Worm (Caenorhabditis elegans) whole organism, L1 larva: Measurements from ENCODE around the gene R102.3.

ENCODE experiments used
- fos-1 ChIP-seq: fragments of 150-350 bp; optimal IDR thresholded peaks from 2 replicates; lab custom pipeline; 2014; ENCODE audit warnings: missing biosample characterization, missing genetic modification characterization
- lin-14 ChIP-seq: fragments of 200-800 bp; sonication (Bioruptor generic); optimal IDR thresholded peaks from 2 replicates; lab custom pipeline; 2018; ENCODE audit warnings: mild to moderate bottlenecking, missing genetic modification characterization, moderate library complexity, missing compliant biosample characterization
- nhr-28 ChIP-seq: fragments of 150-350 bp; optimal IDR thresholded peaks from 2 replicates; lab custom pipeline; 2014; ENCODE audit warnings: missing biosample characterization, missing genetic modification characterization
- skn-1 ChIP-seq: fragments of 150-350 bp; optimal IDR thresholded peaks from 2 replicates; lab custom pipeline; 2014; ENCODE audit warnings: missing biosample characterization, missing genetic modification characterization
- unc-30 ChIP-seq: sonication (generic microtip); optimal IDR thresholded peaks from 2 replicates; lab custom pipeline; 2017; ENCODE audit warnings: missing biosample characterization, missing genetic modification characterization

DNA sequence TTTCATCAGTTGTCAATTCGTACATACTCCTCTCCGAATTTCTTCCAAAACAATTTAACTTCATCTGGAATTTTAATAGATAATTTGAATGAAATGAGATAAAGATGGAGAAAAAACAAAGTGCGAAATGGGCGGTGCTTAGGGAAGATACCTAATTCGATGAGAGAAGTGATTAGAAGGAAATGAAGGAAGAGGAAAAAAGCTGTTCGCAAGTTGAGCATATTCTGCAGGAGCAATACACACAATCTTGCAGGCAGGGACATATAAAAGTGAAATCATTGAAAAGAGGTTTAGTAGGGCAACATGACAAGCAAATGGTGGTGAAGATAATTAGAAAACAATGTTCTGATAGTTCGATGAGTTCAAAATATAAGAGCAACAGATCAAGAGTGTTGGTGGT is 22.4 kb downstream of the R102.3 start, which contains the start of gene glb-21:
- no peak for TF ChIP-seq lin-14 (GFP tag; lab: Kevin White, UChicago)
- no peak for TF ChIP-seq nhr-28
- no peak for TF ChIP-seq fos-1
- TF ChIP-seq skn-1 (tag; lab: Kevin White, UChicago) = no peak
- no peak for TF ChIP-seq unc-30 (tag; lab: Kevin White, UChicago)
